Worm (Caenorhabditis elegans) whole organism, young adult: Measurements from ENCODE around the gene sas-1.

ENCODE experiments used
- B0019.2 ChIP-seq: fragments of 200-800 bp; sonication (Bioruptor generic); conservative IDR thresholded peaks from 2 replicates; pipeline ENCODE4 v1.3.6; 2022; ENCODE audit warnings: missing genetic modification reagents, missing genetic modification characterization, missing compliant biosample characterization
- B0035.1 ChIP-seq: sonication (generic microtip); optimal IDR thresholded peaks from 2 replicates; lab custom pipeline; 2016; ENCODE audit warnings: missing genetic modification characterization, mild to moderate bottlenecking, missing compliant biosample characterization, missing genotype, missing genetic modification reagents
- F22D6.2 ChIP-seq: sonication (generic microtip); optimal IDR thresholded peaks from 2 replicates; lab custom pipeline; 2016; ENCODE audit warnings: mild to moderate bottlenecking, missing genetic modification characterization, missing compliant biosample characterization
- F33H1.4 ChIP-seq: fragments of 200-800 bp; sonication (Bioruptor generic); IDR thresholded peaks from 2 replicates; pipeline ENCODE4 v1.3.6; 2022; ENCODE audit warnings: missing genetic modification reagents, missing genetic modification characterization, missing compliant biosample characterization
- F57A8.1 ChIP-seq: fragments of 200-800 bp; sonication (Bioruptor generic); optimal IDR thresholded peaks from 2 replicates; lab custom pipeline; 2018; ENCODE audit warnings: mild to moderate bottlenecking, missing genetic modification characterization, moderate library complexity, missing compliant biosample characterization
- K11D2.4 ChIP-seq: fragments of 200-800 bp; sonication (Bioruptor generic); IDR thresholded peaks from 2 replicates; pipeline ENCODE4 v1.3.6; 2022; ENCODE audit warnings: missing genetic modification reagents, missing genetic modification characterization, missing compliant biosample characterization
- K12H6.12 ChIP-seq: fragments of 200-800 bp; sonication (Bioruptor generic); optimal IDR thresholded peaks from 2 replicates; lab custom pipeline; 2018; ENCODE audit warnings: mild to moderate bottlenecking, missing genetic modification characterization, missing compliant biosample characterization
- T26A5.8 ChIP-seq: sonication (generic microtip); optimal IDR thresholded peaks from 2 replicates; lab custom pipeline; 2016; ENCODE audit warnings: missing genetic modification characterization, missing compliant biosample characterization
- Y56A3A.18 ChIP-seq: fragments of 200-800 bp; sonication (Bioruptor generic); IDR thresholded peaks from 2 replicates; pipeline ENCODE4 v1.3.6; 2022; ENCODE audit warnings: missing genetic modification reagents, missing genetic modification characterization, missing compliant biosample characterization
- Y79H2A.3 ChIP-seq: fragments of 200-800 bp; sonication (Bioruptor generic); conservative IDR thresholded peaks from 2 replicates; pipeline ENCODE4 v1.3.6; 2022; ENCODE audit warnings: missing genetic modification reagents, missing genetic modification characterization, missing compliant biosample characterization
- ZK185.1 ChIP-seq: sonication (generic microtip); optimal IDR thresholded peaks from 2 replicates; lab custom pipeline; 2016; ENCODE audit warnings: mild to moderate bottlenecking, missing genetic modification characterization, missing compliant biosample characterization; ENCODE audit not compliant: poor library complexity, severe bottlenecking
- akir-1 ChIP-seq: fragments of 200-800 bp; sonication (Bioruptor generic); optimal IDR thresholded peaks from 2 replicates; lab custom pipeline; 2018; ENCODE audit warnings: mild to moderate bottlenecking, missing genetic modification characterization, moderate library complexity, missing compliant biosample characterization
- ccch-3 ChIP-seq: fragments of 200-800 bp; sonication (Bioruptor generic); optimal IDR thresholded peaks from 2 replicates; lab custom pipeline; 2018; ENCODE audit warnings: mild to moderate bottlenecking, missing genetic modification characterization, missing compliant biosample characterization
- cebp-2 ChIP-seq: fragments of 200-800 bp; sonication (Bioruptor generic); IDR thresholded peaks from 2 replicates; pipeline ENCODE4 v1.3.6; 2022; ENCODE audit warnings: missing genetic modification characterization, missing compliant biosample characterization
- ceh-58 ChIP-seq: fragments of 200-800 bp; sonication (Bioruptor generic); IDR thresholded peaks from 2 replicates; pipeline ENCODE4 v1.3.6; 2022; ENCODE audit warnings: missing genetic modification characterization, missing compliant biosample characterization
- ceh-79 ChIP-seq: sonication (generic microtip); optimal IDR thresholded peaks from 2 replicates; lab custom pipeline; 2017; ENCODE audit warnings: mild to moderate bottlenecking, missing genetic modification characterization, missing compliant biosample characterization
- ceh-91 ChIP-seq: fragments of 200-800 bp; sonication (Bioruptor generic); IDR thresholded peaks from 2 replicates; pipeline ENCODE4 v1.3.6; 2022; ENCODE audit warnings: missing genetic modification reagents, missing genetic modification characterization, missing compliant biosample characterization
- die-1 ChIP-seq: sonication (generic microtip); optimal IDR thresholded peaks from 2 replicates; lab custom pipeline; 2016; ENCODE audit warnings: missing genotype, mild to moderate bottlenecking, missing genetic modification characterization, missing compliant biosample characterization
- dox-1 ChIP-seq: fragments of 200-800 bp; sonication (Bioruptor generic); IDR thresholded peaks from 2 replicates; pipeline ENCODE4 v1.3.6; 2022; ENCODE audit warnings: missing genetic modification reagents, missing genetic modification characterization, missing compliant biosample characterization
- dpl-1 ChIP-seq: fragments of 150-350 bp; optimal IDR thresholded peaks from 2 replicates; lab custom pipeline; 2014; ENCODE audit warnings: missing biosample characterization, missing genetic modification reagents, missing genetic modification characterization
- efl-1 ChIP-seq: fragments of 150-350 bp; optimal IDR thresholded peaks from 2 replicates; lab custom pipeline; 2014; ENCODE audit warnings: missing biosample characterization, missing genetic modification reagents, missing genetic modification characterization
- ets-4 ChIP-seq: fragments of 200-800 bp; sonication (Bioruptor generic); optimal IDR thresholded peaks from 2 replicates; lab custom pipeline; 2018; ENCODE audit warnings: mild to moderate bottlenecking, missing genetic modification characterization, missing compliant biosample characterization
- hlh-12 ChIP-seq: sonication (generic microtip); optimal IDR thresholded peaks from 2 replicates; lab custom pipeline; 2016; ENCODE audit warnings: missing genetic modification characterization, missing compliant biosample characterization
- hlh-26 ChIP-seq: fragments of 200-800 bp; sonication (Bioruptor generic); conservative IDR thresholded peaks from 2 replicates; pipeline ENCODE4 v1.3.6; 2022; ENCODE audit warnings: missing genetic modification reagents, missing genetic modification characterization, missing compliant biosample characterization
- hmg-1.2 ChIP-seq: fragments of 200-800 bp; sonication (Bioruptor generic); IDR thresholded peaks from 2 replicates; pipeline ENCODE4 v1.3.6; 2022; ENCODE audit warnings: missing genetic modification reagents, missing genetic modification characterization, missing compliant biosample characterization
- hrde-1 ChIP-seq: sonication (generic microtip); optimal IDR thresholded peaks from 2 replicates; lab custom pipeline; 2016; ENCODE audit warnings: missing genetic modification characterization, mild to moderate bottlenecking, missing compliant biosample characterization, moderate library complexity, missing genotype, missing genetic modification reagents, borderline replicate concordance
- hsf-1 ChIP-seq: fragments of 200-800 bp; sonication (Bioruptor generic); IDR thresholded peaks from 2 replicates; pipeline ENCODE4 v1.3.6; 2022; ENCODE audit warnings: missing genetic modification reagents, missing genetic modification characterization, missing compliant biosample characterization
- lag-1 ChIP-seq: fragments of 200-800 bp; sonication (Bioruptor generic); IDR thresholded peaks from 2 replicates; pipeline ENCODE4 v1.3.6; 2022; ENCODE audit warnings: missing genetic modification reagents, missing genetic modification characterization, missing compliant biosample characterization
- lin-40 ChIP-seq: sonication (generic microtip); optimal IDR thresholded peaks from 2 replicates; lab custom pipeline; 2016; ENCODE audit warnings: missing genetic modification characterization, mild to moderate bottlenecking, missing compliant biosample characterization, missing genotype, missing genetic modification reagents
- lsy-27 ChIP-seq: sonication (generic microtip); optimal IDR thresholded peaks from 2 replicates; lab custom pipeline; 2017; ENCODE audit warnings: missing genetic modification characterization, mild to moderate bottlenecking, missing compliant biosample characterization, antibody characterized with exemption, missing genotype, borderline replicate concordance; ENCODE audit not compliant: insufficient read depth
- madf-3 ChIP-seq: fragments of 200-800 bp; sonication (Bioruptor generic); IDR thresholded peaks from 2 replicates; pipeline ENCODE4 v1.3.6; 2022; ENCODE audit warnings: missing genetic modification reagents, missing genetic modification characterization, missing compliant biosample characterization
- madf-6 ChIP-seq: fragments of 200-800 bp; sonication (Bioruptor generic); IDR thresholded peaks from 2 replicates; pipeline ENCODE4 v1.3.6; 2022; ENCODE audit warnings: missing genetic modification reagents, missing genetic modification characterization, missing compliant biosample characterization
- mes-4 ChIP-seq: sonication (generic microtip); optimal IDR thresholded peaks from 2 replicates; lab custom pipeline; 2016; ENCODE audit warnings: missing genotype, missing genetic modification characterization, missing compliant biosample characterization
- nfya-2 ChIP-seq: fragments of 200-800 bp; sonication (Bioruptor generic); IDR thresholded peaks from 2 replicates; pipeline ENCODE4 v1.3.6; 2022; ENCODE audit warnings: missing genetic modification reagents, missing genetic modification characterization, missing compliant biosample characterization
- nhr-27 ChIP-seq: fragments of 200-800 bp; sonication (Bioruptor generic); optimal IDR thresholded peaks from 2 replicates; lab custom pipeline; 2018; ENCODE audit warnings: mild to moderate bottlenecking, missing genetic modification characterization, moderate library complexity, missing compliant biosample characterization
- pbrm-1 ChIP-seq: fragments of 200-800 bp; sonication (Bioruptor generic); IDR thresholded peaks from 2 replicates; pipeline ENCODE4 v1.3.6; 2022; ENCODE audit warnings: missing genetic modification reagents, missing genetic modification characterization, missing compliant biosample characterization
- pha-4 ChIP-seq: fragments of 150-350 bp; sonication (generic microtip); optimal IDR thresholded peaks from 2 replicates; lab custom pipeline; 2014; ENCODE audit warnings: missing biosample characterization, missing genetic modification reagents, missing genetic modification characterization
- rcor-1 ChIP-seq: fragments of 200-800 bp; sonication (Bioruptor generic); IDR thresholded peaks from 2 replicates; pipeline ENCODE4 v1.3.6; 2022; ENCODE audit warnings: missing genetic modification reagents, missing genetic modification characterization, missing compliant biosample characterization
- rpc-1 ChIP-seq, 2 experiments: fragments of 150-350 bp in 1 of 2; sonication (generic microtip) in 1 of 2; optimal IDR thresholded peaks; 2 replicates each; lab custom pipeline; 2014 to 2018; ENCODE audit warnings: missing biosample characterization in 1 of 2, missing genetic modification characterization in 1 of 2, missing genetic modification reagents in 1 of 2, missing genotype in 1 of 2
- snpc-1.3 ChIP-seq: sonication (generic microtip); optimal IDR thresholded peaks from 2 replicates; lab custom pipeline; 2017; ENCODE audit warnings: missing genetic modification characterization, mild to moderate bottlenecking, missing compliant biosample characterization, antibody characterized with exemption, moderate library complexity, missing genotype, missing genetic modification reagents; ENCODE audit not compliant: insufficient read depth
- snpc-3.4 ChIP-seq: sonication (generic microtip); optimal IDR thresholded peaks from 2 replicates; lab custom pipeline; 2017; ENCODE audit warnings: missing genetic modification characterization, mild to moderate bottlenecking, missing compliant biosample characterization, antibody characterized with exemption, moderate library complexity, missing genotype, missing genetic modification reagents
- somi-1 ChIP-seq: fragments of 200-800 bp; sonication (Bioruptor generic); optimal IDR thresholded peaks from 2 replicates; lab custom pipeline; 2018; ENCODE audit warnings: mild to moderate bottlenecking, missing genetic modification characterization, missing compliant biosample characterization
- tbp1 ChIP-seq: fragments of 200-800 bp; sonication (Bioruptor generic); optimal IDR thresholded peaks from 2 replicates; lab custom pipeline; 2018; ENCODE audit warnings: mild to moderate bottlenecking, missing genetic modification characterization, missing compliant biosample characterization
- tlf-1 ChIP-seq: fragments of 200-800 bp; sonication (Bioruptor generic); optimal IDR thresholded peaks from 2 replicates; lab custom pipeline; 2018; ENCODE audit warnings: mild to moderate bottlenecking, missing genetic modification characterization, missing compliant biosample characterization
- unc-130 ChIP-seq: sonication (generic microtip); optimal IDR thresholded peaks from 2 replicates; lab custom pipeline; 2016; ENCODE audit warnings: missing genetic modification reagents, missing genetic modification characterization, missing compliant biosample characterization
- zfh-2 ChIP-seq: fragments of 200-800 bp; sonication (Bioruptor generic); conservative IDR thresholded peaks from 2 replicates; pipeline ENCODE4 v1.3.6; 2022; ENCODE audit warnings: missing genetic modification reagents, missing genetic modification characterization, missing compliant biosample characterization
- zim-3 ChIP-seq: sonication (generic microtip); optimal IDR thresholded peaks from 2 replicates; lab custom pipeline; 2017; ENCODE audit warnings: mild to moderate bottlenecking, missing genetic modification characterization, moderate library complexity, missing compliant biosample characterization
- ztf-6 ChIP-seq: fragments of 200-800 bp; sonication (Bioruptor generic); IDR thresholded peaks from 2 replicates; pipeline ENCODE4 v1.3.6; 2022; ENCODE audit warnings: missing genetic modification reagents, missing genetic modification characterization, missing compliant biosample characterization

Gene sas-1

DNA sequence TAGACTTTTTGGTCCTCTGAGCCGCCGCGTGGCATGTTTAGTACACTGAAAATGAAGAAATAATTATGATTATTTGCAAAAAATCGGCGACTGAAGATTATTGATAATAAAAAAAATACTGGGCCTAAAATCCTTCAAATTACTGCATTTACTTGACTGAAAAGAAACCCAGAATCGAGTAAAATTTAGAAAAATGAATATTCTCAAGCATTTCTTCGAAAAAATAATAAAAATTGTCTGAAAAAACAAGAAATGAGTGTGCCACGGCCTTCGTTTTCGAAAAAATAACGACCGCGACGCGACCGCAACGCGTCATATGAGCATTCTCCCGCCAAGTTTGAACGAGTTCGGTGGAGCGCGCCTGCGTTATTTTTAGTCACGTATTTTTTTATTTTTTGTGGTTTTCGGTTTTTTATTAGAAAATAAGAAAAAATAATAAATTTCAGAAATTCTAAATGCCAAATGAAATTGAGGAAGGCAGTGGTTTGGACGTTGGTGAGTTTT, 11.4 kb upstream of the sas-1 start, which contains the start of the genes rsp-3 and spin-4 (continued):
- TF ChIP-seq snpc-1.3 (tag; lab: Kevin White, UChicago) (peak; percentile 57), tlf-1 (GFP tag; lab: Kevin White, UChicago) (peak; percentile 8), cebp-2 (GFP tag; lab: Robert Waterston, UW) (no peak), ZK185.1 (tag; lab: Kevin White, UChicago) (no peak), B0035.1 (tag; lab: Kevin White, UChicago) (no peak), akir-1 (GFP tag; lab: Kevin White, UChicago) (no peak), hsf-1 (GFP tag; lab: Robert Waterston, UW) (no peak), dox-1 (GFP tag; lab: Robert Waterston, UW) (no peak), lsy-27 (tag; lab: Kevin White, UChicago) (no peak), zfh-2 (GFP tag; lab: Robert Waterston, UW) (no peak), nfya-2 (GFP tag; lab: Robert Waterston, UW) (no peak), Y56A3A.18 (GFP tag; lab: Robert Waterston, UW) (no peak), hmg-1.2 (GFP tag; lab: Robert Waterston, UW) (peak; percentile 44; the same call in 1 of the 2 replicates), ztf-6 (no peak), hlh-12 (tag; lab: Kevin White, UChicago) (no peak), T26A5.8 (no peak), pha-4 (tag; lab: Kevin White, UChicago) (no peak), rpc-1 (optimal IDR thresholded peaks at IDR 0.05; lab: Kevin White, UChicago) (no peak), rpc-1 (tag; optimal IDR thresholded peaks at IDR 0.05; lab: Kevin White, UChicago) (no peak), lin-40 (tag; lab: Kevin White, UChicago) (peak; percentile 17), K11D2.4 (GFP tag; lab: Robert Waterston, UW) (no peak), mes-4 (tag; lab: Kevin White, UChicago) (no peak), ccch-3 (GFP tag; lab: Kevin White, UChicago) (no peak), tbp1 (GFP tag; lab: Kevin White, UChicago) (peak; percentile 36), dpl-1 (GFP tag; lab: Kevin White, UChicago) (peak; percentile 84), madf-6 (peak; percentile 71), madf-3 (GFP tag; lab: Robert Waterston, UW) (peak; percentile 99), somi-1 (no peak), unc-130 (GFP tag; lab: Kevin White, UChicago) (no peak), K12H6.12 (no peak), F57A8.1 (GFP tag; lab: Kevin White, UChicago) (no peak), rcor-1 (GFP tag; lab: Robert Waterston, UW) (no peak), hrde-1 (tag; lab: Kevin White, UChicago) (no peak), die-1 (tag; lab: Kevin White, UChicago) (no peak), nhr-27 (no peak), ceh-58 (GFP tag; lab: Robert Waterston, UW) (no peak), Y79H2A.3 (GFP tag; lab: Robert Waterston, UW) (no peak), ceh-79 (tag; lab: Kevin White, UChicago) (no peak), ets-4 (GFP tag; lab: Kevin White, UChicago) (no peak), efl-1 (GFP tag; lab: Kevin White, UChicago) (peak; percentile 86), snpc-3.4 (tag; lab: Kevin White, UChicago) (peak; percentile 66), F22D6.2 (no peak), F33H1.4 (GFP tag; lab: Robert Waterston, UW) (peak; percentile 44; the same call in 1 of the 2 replicates), lag-1 (GFP tag; lab: Robert Waterston, UW) (no peak), hlh-26 (GFP tag; lab: Robert Waterston, UW) (no peak), zim-3 (tag; lab: Kevin White, UChicago) (no peak), B0019.2 (GFP tag; lab: Robert Waterston, UW) (no peak), ceh-91 (GFP tag; lab: Robert Waterston, UW) (peak; percentile 61), pbrm-1 (GFP tag; lab: Robert Waterston, UW) (no peak)
